Worm (Caenorhabditis elegans) whole organism, L4/young adult: ENCODE measurements around the gene cut-1.
A peak's percentile ranks its signal among the peaks of the same experiment; 100 is the strongest.

Experiments used
- W03F9.2 ChIP-seq: fragments of 150-350 bp; optimal IDR thresholded peaks from 2 replicates; lab custom pipeline; 2014; ENCODE audit warnings: missing biosample characterization, missing genetic modification characterization
- him-1 ChIP-seq: sonication (generic microtip); optimal IDR thresholded peaks from 2 replicates; lab custom pipeline; 2016; ENCODE audit warnings: missing genotype, missing genetic modification reagents, missing genetic modification characterization, missing compliant biosample characterization

ce11 chrII:11297217-11297738 is 28.4 kb downstream of the cut-1 start, which contains the start of gene saps-1:
- TF ChIP-seq W03F9.2 (tag; lab: Kevin White, UChicago): peak; percentile 31
- TF ChIP-seq him-1 (tag; lab: Kevin White, UChicago): no peak
